Fruit fly (Drosophila melanogaster) whole organism, embryonic: ENCODE data around the gene Ptpmeg2.

Experiments used
- Atf6 ChIP-seq: fragments of 200-800 bp; sonication (Bioruptor generic); IDR thresholded peaks from 2 replicates; pipeline ENCODE4 v1.3.6; 2022; ENCODE audit warnings: missing biosample characterization, missing genetic modification characterization
- Awh ChIP-seq: fragments of 200-800 bp; sonication (Bioruptor generic); IDR thresholded peaks from 2 replicates; pipeline ENCODE4, ENCODE4 v1.3.6; 2022; ENCODE audit warnings: missing biosample characterization, missing genetic modification characterization
- CG10267 ChIP-seq: fragments of 200-800 bp; sonication (Bioruptor generic); optimal IDR thresholded peaks from 2 replicates; lab custom pipeline; 2018; ENCODE audit warnings: missing biosample characterization, mild to moderate bottlenecking, missing genetic modification characterization, moderate library complexity
- CG10321 ChIP-seq: fragments of 200-800 bp; sonication (Bioruptor generic); IDR thresholded peaks from 2 replicates; pipeline ENCODE4 v1.3.6; 2022; ENCODE audit warnings: missing biosample characterization, missing genetic modification characterization
- CG11247 ChIP-seq: fragments of 200-800 bp; sonication (Bioruptor generic); IDR thresholded peaks from 2 replicates; pipeline ENCODE4 v1.3.6; 2022; ENCODE audit warnings: missing biosample characterization, missing genetic modification characterization
- CG1233 ChIP-seq: fragments of 200-800 bp; sonication (Bioruptor generic); optimal IDR thresholded peaks from 4 replicates; lab custom pipeline; 2018; ENCODE audit warnings: missing biosample characterization, mild to moderate bottlenecking, missing genetic modification characterization
- CG13123 ChIP-seq: fragments of 200-800 bp; sonication (Bioruptor generic); optimal IDR thresholded peaks from 2 replicates; lab custom pipeline; 2016; ENCODE audit warnings: missing biosample characterization, missing genetic modification characterization
- CG13287 ChIP-seq: fragments of 200-800 bp; sonication (Bioruptor generic); IDR thresholded peaks from 2 replicates; pipeline ENCODE4 v1.3.6; 2022; ENCODE audit warnings: missing biosample characterization, missing genetic modification characterization; ENCODE audit not compliant: partially characterized antibody
- CG13775 ChIP-seq: fragments of 200-800 bp; sonication (Bioruptor generic); optimal IDR thresholded peaks from 3 replicates; lab custom pipeline; 2017; ENCODE audit warnings: missing biosample characterization, mild to moderate bottlenecking, missing genetic modification characterization
- CG15479 ChIP-seq: fragments of 200-800 bp; sonication (Bioruptor generic); optimal IDR thresholded peaks from 3 replicates; lab custom pipeline; 2019; ENCODE audit warnings: missing biosample characterization, mild to moderate bottlenecking, missing genetic modification characterization, moderate library complexity
- CG17186 ChIP-seq: fragments of 200-800 bp; sonication (Bioruptor generic); optimal IDR thresholded peaks from 3 replicates; lab custom pipeline; 2017; ENCODE audit warnings: missing biosample characterization, missing genetic modification reagents, missing genetic modification characterization
- CG18262 ChIP-seq: fragments of 200-800 bp; optimal IDR thresholded peaks from 3 replicates; lab custom pipeline; 2019; ENCODE audit warnings: missing biosample characterization, mild to moderate bottlenecking, missing genetic modification characterization, moderate library complexity
- CG1832 ChIP-seq: fragments of 200-800 bp; sonication (Bioruptor generic); optimal IDR thresholded peaks from 2 replicates; lab custom pipeline; 2017; ENCODE audit warnings: missing biosample characterization, mild to moderate bottlenecking, missing genetic modification characterization, inconsistent platforms
- CG18476 ChIP-seq: fragments of 200-800 bp; sonication (Bioruptor generic); optimal IDR thresholded peaks from 2 replicates; lab custom pipeline; 2016; ENCODE audit warnings: missing biosample characterization, mild to moderate bottlenecking, missing genetic modification characterization
- CG30431 ChIP-seq: fragments of 200-800 bp; sonication (Bioruptor generic); optimal IDR thresholded peaks from 2 replicates; lab custom pipeline; 2017; ENCODE audit warnings: missing biosample characterization, missing genetic modification characterization
- CG4360 ChIP-seq: fragments of 200-800 bp; sonication (Bioruptor generic); IDR thresholded peaks from 2 replicates; pipeline ENCODE4 v1.3.6; 2022; ENCODE audit warnings: missing biosample characterization, missing genetic modification characterization
- CG4404 ChIP-seq: fragments of 200-800 bp; sonication (Bioruptor generic); IDR thresholded peaks from 2 replicates; pipeline ENCODE4 v1.3.6; 2022; ENCODE audit warnings: missing biosample characterization, missing genetic modification characterization
- CG4730 ChIP-seq: fragments of 200-800 bp; sonication (Bioruptor generic); IDR thresholded peaks from 2 replicates; pipeline ENCODE4 v1.3.6; 2022; ENCODE audit warnings: missing biosample characterization, missing genetic modification characterization
- CG7372 ChIP-seq: fragments of 200-800 bp; sonication (Bioruptor generic); IDR thresholded peaks from 2 replicates; pipeline ENCODE4 v1.3.6; 2022; ENCODE audit warnings: missing biosample characterization, missing genetic modification characterization
- CG7839 ChIP-seq: fragments of 200-800 bp; sonication (Bioruptor generic); optimal IDR thresholded peaks from 3 replicates; lab custom pipeline; 2018; ENCODE audit warnings: missing biosample characterization, mild to moderate bottlenecking, missing genetic modification characterization, moderate library complexity
- CG9727 ChIP-seq: fragments of 200-800 bp; sonication (Bioruptor generic); optimal IDR thresholded peaks from 3 replicates; lab custom pipeline; 2017; ENCODE audit warnings: missing biosample characterization, mild to moderate bottlenecking, missing genetic modification characterization
- CrebB ChIP-seq: fragments of 200-800 bp; sonication (Bioruptor generic); optimal IDR thresholded peaks from 3 replicates; lab custom pipeline; 2018; ENCODE audit warnings: missing biosample characterization, mild to moderate bottlenecking, missing genetic modification characterization
- D19B ChIP-seq: fragments of 200-800 bp; sonication (Bioruptor generic); optimal IDR thresholded peaks from 2 replicates; lab custom pipeline; 2017; ENCODE audit warnings: missing biosample characterization, mild to moderate bottlenecking, missing genetic modification characterization
- Elba2 ChIP-seq: fragments of 200-800 bp; sonication (Bioruptor generic); optimal IDR thresholded peaks from 3 replicates; lab custom pipeline; 2016; ENCODE audit warnings: missing biosample characterization, missing genetic modification characterization
- Jarid2 ChIP-seq: fragments of 200-800 bp; sonication (Bioruptor generic); optimal IDR thresholded peaks from 3 replicates; lab custom pipeline; 2017; ENCODE audit warnings: mild to moderate bottlenecking, missing biosample characterization, missing genetic modification reagents, missing genetic modification characterization
- Lhr ChIP-seq: fragments of 200-800 bp; sonication (Bioruptor generic); optimal IDR thresholded peaks from 3 replicates; lab custom pipeline; 2017; ENCODE audit warnings: mild to moderate bottlenecking, missing biosample characterization, missing genetic modification reagents, missing genetic modification characterization
- Max ChIP-seq: fragments of 200-800 bp; sonication (Bioruptor generic); optimal IDR thresholded peaks from 2 replicates; lab custom pipeline; 2016; ENCODE audit warnings: missing biosample characterization, mild to moderate bottlenecking, missing genetic modification characterization
- Nf-YA ChIP-seq: fragments of 200-800 bp; sonication (Bioruptor generic); IDR thresholded peaks from 2 replicates; pipeline ENCODE4 v1.3.6; 2022; ENCODE audit warnings: missing biosample characterization, missing genetic modification characterization
- Pdp1 ChIP-seq, 2 experiments: fragments of 200-800 bp; sonication (Bioruptor generic); optimal IDR thresholded peaks; 3 replicates each; lab custom pipeline; 2016; ENCODE audit warnings: missing biosample characterization in 2 of 2, missing genetic modification characterization in 2 of 2, mild to moderate bottlenecking in 1 of 2, moderate library complexity in 1 of 2
- Scr ChIP-seq: fragments of 200-800 bp; sonication (Bioruptor generic); IDR thresholded peaks from 2 replicates; pipeline ENCODE4 v1.3.6; 2022; ENCODE audit warnings: missing biosample characterization, missing genetic modification characterization; ENCODE audit not compliant: partially characterized antibody
- Xrp1 ChIP-seq: fragments of 200-800 bp; sonication (Bioruptor generic); IDR thresholded peaks from 2 replicates; pipeline ENCODE4 v1.3.6; 2022; ENCODE audit warnings: missing biosample characterization, missing genetic modification characterization
- bbx ChIP-seq: fragments of 200-800 bp; sonication (Bioruptor generic); IDR thresholded peaks from 2 replicates; pipeline ENCODE4 v1.3.6; 2022; ENCODE audit warnings: missing biosample characterization, missing genetic modification characterization; ENCODE audit not compliant: partially characterized antibody
- cad ChIP-seq: fragments of >200 bp; optimal IDR thresholded peaks from 2 replicates; lab custom pipeline; 2017; ENCODE audit warnings: missing biosample characterization, missing genetic modification characterization
- cg ChIP-seq: fragments of 200-800 bp; sonication (Bioruptor generic); optimal IDR thresholded peaks from 3 replicates; lab custom pipeline; 2019; ENCODE audit warnings: missing biosample characterization, mild to moderate bottlenecking, missing genetic modification characterization, moderate library complexity
- chinmo ChIP-seq: fragments of 200-800 bp; sonication (Bioruptor generic); IDR thresholded peaks from 4 replicates; pipeline ENCODE4 v1.3.6; 2022; ENCODE audit warnings: missing biosample characterization, missing genetic modification characterization; ENCODE audit not compliant: partially characterized antibody
- dmrt99B ChIP-seq: fragments of 200-800 bp; sonication (Bioruptor generic); optimal IDR thresholded peaks from 2 replicates; lab custom pipeline; 2018; ENCODE audit warnings: missing biosample characterization, mild to moderate bottlenecking, missing genetic modification characterization, moderate library complexity
- esg ChIP-seq: fragments of 200-800 bp; sonication (Bioruptor generic); conservative IDR thresholded peaks from 2 replicates; pipeline ENCODE4 v1.3.6; 2022; ENCODE audit warnings: missing biosample characterization, missing genetic modification characterization
- gem ChIP-seq: fragments of 200-800 bp; sonication (Bioruptor generic); optimal IDR thresholded peaks from 2 replicates; lab custom pipeline; 2019; ENCODE audit warnings: missing biosample characterization, mild to moderate bottlenecking, missing genetic modification characterization, moderate library complexity
- grau ChIP-seq: fragments of 200-800 bp; optimal IDR thresholded peaks from 3 replicates; lab custom pipeline; 2019; ENCODE audit warnings: missing biosample characterization, mild to moderate bottlenecking, missing genetic modification characterization, moderate library complexity
- lmd ChIP-seq: fragments of 200-800 bp; sonication (Bioruptor generic); IDR thresholded peaks from 2 replicates; pipeline ENCODE4 v1.3.6; 2022; ENCODE audit warnings: missing biosample characterization, missing genetic modification characterization
- lola ChIP-seq, 3 experiments: fragments of >200 bp in 2 of 3; fragments of 200-800 bp in 1 of 3; sonication (Bioruptor generic) in 1 of 3; optimal IDR thresholded peaks; 2 replicates each; lab custom pipeline; 2017 to 2019; ENCODE audit warnings: missing biosample characterization in 3 of 3, missing genetic modification characterization in 3 of 3, mild to moderate bottlenecking in 1 of 3, moderate library complexity in 1 of 3
- nau ChIP-seq: fragments of 200-800 bp; sonication (Bioruptor generic); optimal IDR thresholded peaks from 3 replicates; lab custom pipeline; 2017; ENCODE audit warnings: missing biosample characterization, mild to moderate bottlenecking, missing genetic modification characterization, missing genetic modification reagents
- sens ChIP-seq: fragments of 200-800 bp; sonication (Bioruptor generic); peaks from one replicate; lab custom pipeline; 2016; ENCODE audit warnings: missing biosample characterization, missing genetic modification characterization
- so ChIP-seq: fragments of 200-800 bp; sonication (Bioruptor generic); IDR thresholded peaks from 3 replicates; pipeline ENCODE4 v1.3.6; 2022; ENCODE audit warnings: missing biosample characterization, missing genetic modification characterization
- stwl ChIP-seq: fragments of 200-800 bp; sonication (Bioruptor generic); optimal IDR thresholded peaks from 3 replicates; lab custom pipeline; 2018; ENCODE audit warnings: missing biosample characterization, mild to moderate bottlenecking, missing genetic modification characterization, moderate library complexity
- trem ChIP-seq: fragments of 200-800 bp; optimal IDR thresholded peaks from 3 replicates; lab custom pipeline; 2019; ENCODE audit warnings: missing biosample characterization, mild to moderate bottlenecking, missing genetic modification characterization, moderate library complexity
- vvl ChIP-seq: fragments of 200-800 bp; sonication (Bioruptor generic); IDR thresholded peaks from 2 replicates; pipeline ENCODE4 v1.3.6; 2022; ENCODE audit warnings: missing biosample characterization, missing genetic modification characterization
- zen2 ChIP-seq: fragments of 200-800 bp; sonication (Bioruptor generic); IDR thresholded peaks from 3 replicates; pipeline ENCODE4 v1.3.6; 2022; ENCODE audit warnings: missing biosample characterization, missing genetic modification characterization; ENCODE audit not compliant: partially characterized antibody

The Ptpmeg2 gene

DNA sequence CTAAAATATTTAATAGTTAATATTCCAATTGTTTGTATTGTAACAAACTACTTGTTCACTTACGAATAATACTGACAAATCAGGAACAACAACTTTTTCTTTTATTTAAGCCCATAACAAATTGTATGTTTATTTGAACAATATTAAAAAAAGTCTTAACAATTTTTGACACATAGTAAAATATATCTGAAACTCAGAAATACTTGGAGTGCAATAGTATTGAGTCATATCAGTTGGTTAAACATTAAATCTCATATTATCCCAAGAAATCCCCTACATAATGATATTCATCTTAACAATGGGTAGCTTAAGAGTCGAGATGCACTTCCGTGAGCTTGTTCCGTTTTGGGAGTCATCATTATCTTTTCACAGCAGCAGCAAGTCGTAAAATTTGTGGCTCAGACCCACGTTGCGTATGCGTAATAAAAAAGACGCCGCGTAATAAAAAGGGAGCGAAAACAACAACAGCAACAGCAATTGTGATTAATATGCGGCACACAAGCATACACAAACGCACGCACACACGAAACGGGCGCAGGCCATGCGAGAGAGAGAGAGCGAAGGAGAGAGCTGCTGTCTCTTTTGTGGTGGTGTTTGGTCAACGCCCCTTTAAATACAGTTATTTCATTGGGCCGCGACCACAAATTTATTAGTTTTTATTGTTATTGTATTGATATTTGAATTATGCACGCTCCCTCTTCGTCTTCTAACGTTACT lies 33.5 kb upstream of the Ptpmeg2 start (continued):
- TF ChIP-seq Awh (GFP tag; lab: Robert Waterston, UW) (0 out of 2 replicates have a peak, but pooled peaks have one; percentile 14), CrebB (tag; lab: Kevin White, UChicago) (no peak), CG10267 (tag; lab: Kevin White, UChicago) (no peak), cad (GFP tag; lab: Kevin White, UChicago) (peak; percentile 73), CG9727 (GFP tag; lab: Kevin White, UChicago) (peak; percentile 1), cg (peak; percentile 86), Max (GFP tag; lab: Kevin White, UChicago) (no peak), vvl (GFP tag; lab: Robert Waterston, UW) (peak; percentile 75), CG1832 (GFP tag; lab: Kevin White, UChicago) (peak; percentile 82), Jarid2 (GFP tag; lab: Kevin White, UChicago) (peak; percentile 60), CG11247 (GFP tag; lab: Robert Waterston, UW) (no peak), CG4360 (GFP tag; lab: Robert Waterston, UW) (peak; percentile 94), chinmo (GFP tag; lab: Robert Waterston, UW) (peak; percentile 68; the same call in 1 of the 4 replicates), lmd (GFP tag; lab: Robert Waterston, UW) (no peak), dmrt99B (tag; lab: Kevin White, UChicago) (peak; percentile 12), CG4730 (no peak), esg (GFP tag; lab: Robert Waterston, UW) (no peak), zen2 (no peak), lola (GFP tag; optimal IDR thresholded peaks at IDR 0.05; lab: Kevin White, UChicago) (no peak), Scr (GFP tag; lab: Robert Waterston, UW) (0 out of 2 replicates have a peak, but pooled peaks have one; percentile 9), CG30431 (GFP tag; lab: Kevin White, UChicago) (no peak), CG10321 (GFP tag; lab: Robert Waterston, UW) (peak; percentile 92), Nf-YA (0 out of 2 replicates have a peak, but pooled peaks have one; percentile 16), Atf6 (GFP tag; lab: Robert Waterston, UW) (no peak), D19B (GFP tag; lab: Kevin White, UChicago) (peak; percentile 46), bbx (GFP tag; lab: Robert Waterston, UW) (no peak), nau (no peak), CG18262 (tag; lab: Kevin White, UChicago) (peak; percentile 31), stwl (tag; lab: Kevin White, UChicago) (no peak), Pdp1 (GFP tag; optimal IDR thresholded peaks at IDR 0.05; lab: Kevin White, UChicago) (peak in 1 of 2 experiments; percentile 51), CG18476 (no peak), CG7372 (GFP tag; lab: Robert Waterston, UW) (peak; percentile 85), CG13123 (GFP tag; lab: Kevin White, UChicago) (no peak)

DNA sequence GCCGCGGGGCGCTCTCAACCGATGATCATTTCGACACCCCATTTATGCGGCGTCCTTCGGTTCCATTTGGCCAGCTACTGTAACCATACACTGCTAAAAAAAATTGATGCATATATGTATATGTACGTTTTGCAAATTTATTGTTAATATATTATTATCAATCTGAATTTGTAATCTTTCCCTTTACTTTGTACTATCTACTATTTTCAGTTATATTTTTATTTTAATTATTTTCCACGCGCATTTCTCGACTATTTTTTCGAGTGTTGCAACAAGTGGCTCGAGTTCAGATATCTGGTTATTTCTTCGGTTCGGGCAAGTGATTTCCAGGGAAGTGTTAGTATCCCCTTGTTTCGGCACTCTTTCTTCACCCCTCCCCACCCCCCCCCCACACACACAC lies 30.2 kb upstream of the Ptpmeg2 start:
- TF ChIP-seq Xrp1 (GFP tag; lab: Robert Waterston, UW) (peak; percentile 68), CG7839 (tag; lab: Kevin White, UChicago) (peak; percentile 15), CG17186 (GFP tag; lab: Kevin White, UChicago) (no peak), CG4404 (peak; percentile 73), grau (tag; lab: Kevin White, UChicago) (peak; percentile 11), CG10267 (tag; lab: Kevin White, UChicago) (peak; percentile 34), gem (tag; lab: Kevin White, UChicago) (peak; percentile 56), CG13775 (peak; percentile 32), CG15479 (GFP tag; lab: Kevin White, UChicago) (peak; percentile 34), Elba2 (GFP tag; lab: Kevin White, UChicago) (peak; percentile 22), trem (tag; lab: Kevin White, UChicago) (peak; percentile 50), Lhr (GFP tag; lab: Kevin White, UChicago) (no peak), CG1233 (GFP tag; lab: Kevin White, UChicago) (no peak), CG13287 (GFP tag; lab: Robert Waterston, UW) (no peak), so (no peak), Jarid2 (GFP tag; lab: Kevin White, UChicago) (no peak), sens (GFP tag; lab: Kevin White, UChicago) (peak; percentile 59)
